Fruit fly (Drosophila melanogaster) whole organism, embryonic: ENCODE data around the gene CG8563.

Experiments used
- Awh ChIP-seq: fragments of 200-800 bp; sonication (Bioruptor generic); IDR thresholded peaks from 2 replicates; pipeline ENCODE4, ENCODE4 v1.3.6; 2022; ENCODE audit warnings: missing biosample characterization, missing genetic modification characterization
- CG10321 ChIP-seq: fragments of 200-800 bp; sonication (Bioruptor generic); IDR thresholded peaks from 2 replicates; pipeline ENCODE4 v1.3.6; 2022; ENCODE audit warnings: missing biosample characterization, missing genetic modification characterization
- CG10462 ChIP-seq: fragments of 200-800 bp; sonication (Bioruptor generic); optimal IDR thresholded peaks from 2 replicates; lab custom pipeline; 2016; ENCODE audit warnings: missing biosample characterization, missing genetic modification characterization
- CG10654 ChIP-seq: fragments of 200-800 bp; sonication (Bioruptor generic); optimal IDR thresholded peaks from 2 replicates; lab custom pipeline; 2016; ENCODE audit warnings: missing biosample characterization, missing genetic modification characterization
- CG11398 ChIP-seq: fragments of 200-800 bp; sonication (Bioruptor generic); optimal IDR thresholded peaks from 2 replicates; lab custom pipeline; 2016; ENCODE audit warnings: missing biosample characterization, missing genetic modification characterization
- CG11723 ChIP-seq: fragments of 200-800 bp; sonication (Bioruptor generic); optimal IDR thresholded peaks from 2 replicates; lab custom pipeline; 2017; ENCODE audit warnings: missing biosample characterization, mild to moderate bottlenecking, missing genetic modification characterization
- CG12155 ChIP-seq: fragments of 200-800 bp; sonication (Bioruptor generic); optimal IDR thresholded peaks from 3 replicates; lab custom pipeline; 2016; ENCODE audit warnings: missing biosample characterization, missing genetic modification characterization
- CG13287 ChIP-seq: fragments of 200-800 bp; sonication (Bioruptor generic); IDR thresholded peaks from 2 replicates; pipeline ENCODE4 v1.3.6; 2022; ENCODE audit warnings: missing biosample characterization, missing genetic modification characterization; ENCODE audit not compliant: partially characterized antibody
- CG13296 ChIP-seq: fragments of 200-800 bp; sonication (Bioruptor generic); optimal IDR thresholded peaks from 3 replicates; lab custom pipeline; 2018; ENCODE audit warnings: missing biosample characterization, mild to moderate bottlenecking, missing genetic modification characterization
- CG16779 ChIP-seq: fragments of 200-800 bp; sonication (Bioruptor generic); IDR thresholded peaks from 2 replicates; pipeline ENCODE4 v1.3.6; 2022; ENCODE audit warnings: missing biosample characterization, missing genetic modification characterization
- CG16813 ChIP-seq: fragments of 200-800 bp; sonication (Bioruptor generic); IDR thresholded peaks from 3 replicates; pipeline ENCODE4 v1.3.6; 2022; ENCODE audit warnings: missing biosample characterization, missing genetic modification characterization; ENCODE audit not compliant: partially characterized antibody
- CG17186 ChIP-seq: fragments of 200-800 bp; sonication (Bioruptor generic); optimal IDR thresholded peaks from 3 replicates; lab custom pipeline; 2017; ENCODE audit warnings: missing biosample characterization, missing genetic modification reagents, missing genetic modification characterization
- CG17359 ChIP-seq: fragments of 200-800 bp; sonication (Bioruptor generic); optimal IDR thresholded peaks from 3 replicates; lab custom pipeline; 2018; ENCODE audit warnings: missing biosample characterization, mild to moderate bottlenecking, missing genetic modification characterization, moderate library complexity
- CG17912 ChIP-seq: fragments of 200-800 bp; sonication (Bioruptor generic); optimal IDR thresholded peaks from 2 replicates; lab custom pipeline; 2018; ENCODE audit warnings: missing biosample characterization, mild to moderate bottlenecking, missing genetic modification characterization
- CG1832 ChIP-seq: fragments of 200-800 bp; sonication (Bioruptor generic); optimal IDR thresholded peaks from 2 replicates; lab custom pipeline; 2017; ENCODE audit warnings: missing biosample characterization, mild to moderate bottlenecking, missing genetic modification characterization, inconsistent platforms
- CG31365 ChIP-seq: fragments of 200-800 bp; sonication (Bioruptor generic); optimal IDR thresholded peaks from 2 replicates; lab custom pipeline; 2018; ENCODE audit warnings: missing biosample characterization, mild to moderate bottlenecking, missing genetic modification characterization
- CG32772 ChIP-seq: fragments of 200-800 bp; sonication (Bioruptor generic); IDR thresholded peaks from 2 replicates; pipeline ENCODE4 v1.3.6; 2022; ENCODE audit warnings: missing biosample characterization, missing genetic modification characterization
- CG33213 ChIP-seq: fragments of 200-800 bp; sonication (Bioruptor generic); optimal IDR thresholded peaks from 3 replicates; lab custom pipeline; 2016; ENCODE audit warnings: missing biosample characterization, missing genetic modification characterization
- CG34376 ChIP-seq: fragments of 200-800 bp; sonication (Bioruptor generic); optimal IDR thresholded peaks from 2 replicates; lab custom pipeline; 2018; ENCODE audit warnings: missing biosample characterization, mild to moderate bottlenecking, missing genetic modification characterization
- CG6689 ChIP-seq: fragments of 200-800 bp; sonication (Bioruptor generic); IDR thresholded peaks from 2 replicates; pipeline ENCODE4 v1.3.6; 2022; ENCODE audit warnings: missing biosample characterization, missing genetic modification characterization
- CG7839 ChIP-seq: fragments of 200-800 bp; sonication (Bioruptor generic); optimal IDR thresholded peaks from 3 replicates; lab custom pipeline; 2018; ENCODE audit warnings: missing biosample characterization, mild to moderate bottlenecking, missing genetic modification characterization, moderate library complexity
- CG9609 ChIP-seq: fragments of 200-800 bp; sonication (Bioruptor generic); optimal IDR thresholded peaks from 3 replicates; lab custom pipeline; 2016; ENCODE audit warnings: missing biosample characterization, missing genetic modification characterization
- CHES-1-like ChIP-seq: fragments of 200-800 bp; sonication (Bioruptor generic); optimal IDR thresholded peaks from 2 replicates; lab custom pipeline; 2016; ENCODE audit warnings: missing biosample characterization, missing genetic modification characterization
- HLH3B ChIP-seq: fragments of 200-800 bp; sonication (Bioruptor generic); IDR thresholded peaks from 2 replicates; pipeline ENCODE4 v1.3.6; 2022; ENCODE audit warnings: missing biosample characterization, missing genetic modification characterization
- HmgZ ChIP-seq: fragments of 200-800 bp; sonication (Bioruptor generic); optimal IDR thresholded peaks from 2 replicates; lab custom pipeline; 2018; ENCODE audit warnings: missing biosample characterization, mild to moderate bottlenecking, missing genetic modification characterization
- MTF-1 ChIP-seq: fragments of 200-800 bp; sonication (Bioruptor generic); optimal IDR thresholded peaks from 2 replicates; lab custom pipeline; 2018; ENCODE audit warnings: missing biosample characterization, mild to moderate bottlenecking, missing genetic modification characterization, borderline replicate concordance
- Mrtf ChIP-seq: fragments of 200-800 bp; sonication (Bioruptor generic); IDR thresholded peaks from 3 replicates; pipeline ENCODE4 v1.3.6; 2022; ENCODE audit warnings: missing biosample characterization, missing genetic modification characterization
- Myb ChIP-seq: fragments of 200-800 bp; sonication (Bioruptor generic); optimal IDR thresholded peaks from 2 replicates; lab custom pipeline; 2016; ENCODE audit warnings: missing biosample characterization, missing genetic modification characterization
- NK7.1 ChIP-seq: fragments of 200-800 bp; sonication (Bioruptor generic); optimal IDR thresholded peaks from 3 replicates; lab custom pipeline; 2016; ENCODE audit warnings: missing biosample characterization, missing genetic modification characterization
- Optix ChIP-seq: fragments of 200-800 bp; sonication (Bioruptor generic); IDR thresholded peaks from 3 replicates; pipeline ENCODE4 v1.3.6; 2022; ENCODE audit warnings: missing biosample characterization, missing genetic modification characterization
- Sry-δ ChIP-seq: fragments of 200-800 bp; sonication (Bioruptor generic); optimal IDR thresholded peaks from 2 replicates; lab custom pipeline; 2016; ENCODE audit warnings: missing biosample characterization, missing genetic modification characterization
- Trl ChIP-seq, 3 experiments: fragments of >200 bp in 2 of 3; fragments of 200-800 bp in 1 of 3; sonication (Bioruptor generic) in 1 of 3; optimal IDR thresholded peaks; 2 replicates in 1 of 3; 3 replicates in 2 of 3; lab custom pipeline; 2016 to 2017; ENCODE audit warnings: missing biosample characterization in 1 of 3, missing genetic modification characterization in 1 of 3
- ase ChIP-seq: fragments of 200-800 bp; sonication (Bioruptor generic); IDR thresholded peaks from 3 replicates; pipeline ENCODE4 v1.3.6; 2022; ENCODE audit warnings: missing biosample characterization, missing genetic modification characterization
- cato ChIP-seq: fragments of 200-800 bp; sonication (Bioruptor generic); optimal IDR thresholded peaks from 2 replicates; lab custom pipeline; 2016; ENCODE audit warnings: missing biosample characterization, missing genetic modification characterization, borderline replicate concordance
- chinmo ChIP-seq: fragments of 200-800 bp; sonication (Bioruptor generic); IDR thresholded peaks from 4 replicates; pipeline ENCODE4 v1.3.6; 2022; ENCODE audit warnings: missing biosample characterization, missing genetic modification characterization; ENCODE audit not compliant: partially characterized antibody
- crp ChIP-seq, 2 experiments: fragments of 200-800 bp; sonication (Bioruptor generic); optimal IDR thresholded peaks; 2 replicates in 1 of 2; 3 replicates in 1 of 2; lab custom pipeline; 2017; ENCODE audit warnings: missing biosample characterization in 2 of 2, missing genetic modification characterization in 2 of 2, mild to moderate bottlenecking in 1 of 2, moderate library complexity in 1 of 2
- exex ChIP-seq: fragments of 200-800 bp; sonication (Bioruptor generic); optimal IDR thresholded peaks from 4 replicates; lab custom pipeline; 2018; ENCODE audit warnings: missing biosample characterization, mild to moderate bottlenecking, missing genetic modification characterization, moderate library complexity
- gsb ChIP-seq: fragments of 200-800 bp; sonication (Bioruptor generic); IDR thresholded peaks from 2 replicates; pipeline ENCODE4 v1.3.6; 2022; ENCODE audit warnings: missing biosample characterization, missing genetic modification characterization
- hb ChIP-seq: fragments of 200-800 bp; sonication (Bioruptor generic); IDR thresholded peaks from 3 replicates; pipeline ENCODE4 v1.3.6; 2022; ENCODE audit warnings: missing biosample characterization, missing genetic modification characterization; ENCODE audit not compliant: partially characterized antibody
- klu ChIP-seq: fragments of 200-800 bp; sonication (Bioruptor generic); IDR thresholded peaks from 2 replicates; pipeline ENCODE4 v1.3.6; 2022; ENCODE audit warnings: missing biosample characterization, missing genetic modification characterization
- kni ChIP-seq: fragments of 200-800 bp; sonication (Bioruptor generic); optimal IDR thresholded peaks from 3 replicates; lab custom pipeline; 2017; ENCODE audit warnings: mild to moderate bottlenecking, missing biosample characterization, missing genetic modification reagents, missing genetic modification characterization
- nmo ChIP-seq: fragments of 200-800 bp; sonication (Bioruptor generic); optimal IDR thresholded peaks from 2 replicates; lab custom pipeline; 2018; ENCODE audit warnings: missing biosample characterization, mild to moderate bottlenecking, missing genetic modification characterization, moderate library complexity
- onecut ChIP-seq: fragments of 200-800 bp; sonication (Bioruptor generic); IDR thresholded peaks from 2 replicates; pipeline ENCODE4 v1.3.6; 2022; ENCODE audit warnings: missing biosample characterization, missing genetic modification characterization
- otp ChIP-seq: fragments of 200-800 bp; sonication (Bioruptor generic); IDR thresholded peaks from 3 replicates; pipeline ENCODE4, ENCODE4 v1.3.6; 2022; ENCODE audit warnings: missing biosample characterization, missing genetic modification characterization
- sna ChIP-seq: fragments of 200-800 bp; sonication (Bioruptor generic); IDR thresholded peaks from 2 replicates; pipeline ENCODE4 v1.3.6; 2022; ENCODE audit warnings: missing biosample characterization, missing genetic modification characterization; ENCODE audit not compliant: partially characterized antibody
- so ChIP-seq: fragments of 200-800 bp; sonication (Bioruptor generic); IDR thresholded peaks from 3 replicates; pipeline ENCODE4 v1.3.6; 2022; ENCODE audit warnings: missing biosample characterization, missing genetic modification characterization
- sr ChIP-seq: fragments of 200-800 bp; sonication (Bioruptor generic); IDR thresholded peaks from 3 replicates; pipeline ENCODE4 v1.3.6; 2022; ENCODE audit warnings: missing biosample characterization, missing genetic modification characterization
- vvl ChIP-seq: fragments of 200-800 bp; sonication (Bioruptor generic); IDR thresholded peaks from 2 replicates; pipeline ENCODE4 v1.3.6; 2022; ENCODE audit warnings: missing biosample characterization, missing genetic modification characterization

The CG8563 gene

dm6 chr3L:7356386-7357117 lies 34.0 kb upstream of the CG8563 start, which contains the start of gene CTCF (continued):
- TF ChIP-seq sna (peak; percentile 77), CG32772 (GFP tag; lab: Robert Waterston, UW) (peak; percentile 64), CG17359 (tag; lab: Kevin White, UChicago) (peak; percentile 34), crp (GFP tag; optimal IDR thresholded peaks at IDR 0.05; lab: Kevin White, UChicago) (peak in 1 of 2 experiments; percentile 72), hb (peak; percentile 65; the same call in 2 of the 3 replicates), CG6689 (peak; percentile 33; the same call in 1 of the 2 replicates), CG9609 (GFP tag; lab: Kevin White, UChicago) (peak; percentile 40), klu (GFP tag; lab: Robert Waterston, UW) (no peak), CG12155 (peak; percentile 30), vvl (GFP tag; lab: Robert Waterston, UW) (peak; percentile 24; the same call in 1 of the 2 replicates), ase (GFP tag; lab: Robert Waterston, UW) (0 out of 3 replicates have a peak, but pooled peaks have one; percentile 38), CG11398 (GFP tag; lab: Kevin White, UChicago) (peak; percentile 3), CHES-1-like (GFP tag; lab: Kevin White, UChicago) (peak; percentile 30), CG34376 (GFP tag; lab: Kevin White, UChicago) (peak; percentile 85), Myb (peak; percentile 60), Sry-δ (GFP tag; lab: Kevin White, UChicago) (peak; percentile 90), CG13296 (GFP tag; lab: Kevin White, UChicago) (peak; percentile 37), CG17912 (GFP tag; lab: Kevin White, UChicago) (no peak), CG33213 (GFP tag; lab: Kevin White, UChicago) (peak; percentile 76), CG10462 (GFP tag; lab: Kevin White, UChicago) (no peak), CG7839 (tag; lab: Kevin White, UChicago) (peak; percentile 53), CG17186 (GFP tag; lab: Kevin White, UChicago) (peak; percentile 61), CG11723 (GFP tag; lab: Kevin White, UChicago) (no peak), Optix (GFP tag; lab: Robert Waterston, UW) (no peak), exex (tag; lab: Kevin White, UChicago) (peak; percentile 74), gsb (GFP tag; lab: Robert Waterston, UW) (no peak), onecut (GFP tag; lab: Robert Waterston, UW) (peak; percentile 89), kni (GFP tag; lab: Kevin White, UChicago) (peak; percentile 31), chinmo (0 out of 4 replicates have a peak, but pooled peaks have one; percentile 50), nmo (GFP tag; lab: Kevin White, UChicago) (peak; percentile 90), sr (GFP tag; lab: Robert Waterston, UW) (no peak), otp (GFP tag; lab: Robert Waterston, UW) (no peak), CG13287 (GFP tag; lab: Robert Waterston, UW) (peak; percentile 94), CG1832 (GFP tag; lab: Kevin White, UChicago) (no peak), CG16813 (GFP tag; lab: Robert Waterston, UW) (peak; percentile 77)

DNA sequence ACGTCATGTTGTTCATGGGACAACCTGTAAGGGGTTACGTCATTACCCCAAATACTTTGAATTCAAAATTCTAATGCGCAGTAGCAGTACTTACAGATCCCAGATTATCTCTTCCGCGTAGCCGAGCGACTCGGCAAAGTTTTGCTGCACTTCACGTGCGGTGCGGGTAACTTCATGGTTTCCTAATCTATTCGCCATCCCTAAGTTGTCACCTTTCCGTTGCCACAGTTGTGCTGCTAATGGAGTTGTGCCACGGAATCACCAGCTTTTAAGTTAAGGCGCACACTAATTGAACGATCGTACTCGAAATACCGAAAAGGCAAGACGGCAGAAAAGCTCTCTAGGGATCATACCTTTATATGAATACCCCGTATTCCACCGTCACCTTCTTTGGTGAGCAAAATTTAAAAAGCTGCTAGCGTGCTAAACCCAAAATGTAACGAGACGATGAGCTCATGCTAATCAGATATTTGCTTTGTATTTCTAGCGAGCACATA lies 30.7 kb upstream of the CG8563 start, which contains the start of gene pst:
Gene pst, minus strand, starts transcription at position 437 of the 497 bp plus-strand sequence.
- TF ChIP-seq cato (GFP tag; lab: Kevin White, UChicago) (no peak), MTF-1 (GFP tag; lab: Kevin White, UChicago) (peak; percentile 17), CG10321 (GFP tag; lab: Robert Waterston, UW) (peak; percentile 18; the same call in 1 of the 2 replicates), Awh (GFP tag; lab: Robert Waterston, UW) (0 out of 2 replicates have a peak, but pooled peaks have one; percentile 8), Trl (optimal IDR thresholded peaks at IDR 0.05; lab: Kevin White, UChicago) (no peak), Trl (GFP tag; optimal IDR thresholded peaks at IDR 0.05; lab: Kevin White, UChicago) (no peak), so (GFP tag; lab: Robert Waterston, UW) (no peak; the same call in 2 of the 3 replicates), CG31365 (no peak), CG16779 (GFP tag; lab: Robert Waterston, UW) (peak; percentile 52; the same call in 1 of the 2 replicates), NK7.1 (GFP tag; lab: Kevin White, UChicago) (no peak), Mrtf (GFP tag; lab: Robert Waterston, UW) (no peak), exex (tag; lab: Kevin White, UChicago) (peak; percentile 64), HmgZ (peak; percentile 11), HLH3B (GFP tag; lab: Robert Waterston, UW) (no peak), CG10654 (GFP tag; lab: Kevin White, UChicago) (no peak)
